Worm (Caenorhabditis elegans) whole organism, mixed stage, embryonic: ENCODE results near the gene pas-2.

ENCODE experiments used
- elt-1 ChIP-seq: sonication (generic microtip); optimal IDR thresholded peaks from 2 replicates; lab custom pipeline; 2017; ENCODE audit warnings: missing genetic modification characterization, mild to moderate bottlenecking, missing compliant biosample characterization, antibody characterized with exemption, moderate library complexity, borderline replicate concordance; ENCODE audit not compliant: insufficient read depth
- flh-1 ChIP-seq: fragments of 200-800 bp; sonication (Bioruptor generic); optimal IDR thresholded peaks from 2 replicates; lab custom pipeline; 2018; ENCODE audit warnings: mild to moderate bottlenecking, missing genetic modification characterization, moderate library complexity, missing compliant biosample characterization
- mls-2 ChIP-seq: sonication (generic microtip); optimal IDR thresholded peaks from 2 replicates; lab custom pipeline; 2016; ENCODE audit warnings: mild to moderate bottlenecking, missing genetic modification characterization, moderate library complexity, missing compliant biosample characterization
- nhr-12 ChIP-seq: fragments of 150-350 bp; optimal IDR thresholded peaks from 2 replicates; lab custom pipeline; 2014; ENCODE audit warnings: missing biosample characterization, missing genetic modification characterization
- nhr-28 ChIP-seq: fragments of 150-350 bp; optimal IDR thresholded peaks from 2 replicates; lab custom pipeline; 2014; ENCODE audit warnings: missing biosample characterization, missing genetic modification characterization
- nhr-76 ChIP-seq: sonication (generic microtip); optimal IDR thresholded peaks from 2 replicates; lab custom pipeline; 2017; ENCODE audit warnings: missing biosample characterization, missing genetic modification characterization
- tbx-8 ChIP-seq: fragments of 200-800 bp; sonication (Bioruptor generic); optimal IDR thresholded peaks from 2 replicates; lab custom pipeline; 2018; ENCODE audit warnings: mild to moderate bottlenecking, missing genetic modification characterization, moderate library complexity, missing compliant biosample characterization
- unc-62 ChIP-seq: fragments of 150-350 bp; optimal IDR thresholded peaks from 2 replicates; lab custom pipeline; 2014; ENCODE audit warnings: missing biosample characterization, missing genetic modification reagents, missing genetic modification characterization
- ztf-11 ChIP-seq: fragments of 150-350 bp; optimal IDR thresholded peaks from 2 replicates; lab custom pipeline; 2014; ENCODE audit warnings: missing biosample characterization, missing genetic modification characterization

ce11 chrV:10754050-10754449 is 16.1 kb upstream of the pas-2 start, which contains the start of gene F28H7.7:
- TF ChIP-seq nhr-76 (tag; lab: Kevin White, UChicago) (no peak), unc-62 (GFP tag; lab: Kevin White, UChicago) (no peak), nhr-28 (tag; lab: Kevin White, UChicago) (no peak), tbx-8 (no peak), flh-1 (GFP tag; lab: Kevin White, UChicago) (no peak), ztf-11 (no peak), nhr-12 (tag; lab: Kevin White, UChicago) (no peak), elt-1 (no peak), mls-2 (tag; lab: Kevin White, UChicago) (no peak)
